Worm (Caenorhabditis elegans): Measurements from ENCODE around the gene F23H12.3.

- TF ChIP-seq ztf-11 (tag; optimal IDR thresholded peaks at IDR 0.05) (no peak), lin-15B (tag; optimal IDR thresholded peaks at IDR 0.05) (no peak), elt-2 (tag; optimal IDR thresholded peaks at IDR 0.05) (no peak), unc-62 (GFP tag; optimal IDR thresholded peaks at IDR 0.05) (no peak), ceh-82 (tag; optimal IDR thresholded peaks at IDR 0.05) (no peak), lin-39 (tag; optimal IDR thresholded peaks at IDR 0.05) (no peak), ztf-4 (tag; optimal IDR thresholded peaks at IDR 0.05) (no peak), ama-1 (optimal IDR thresholded peaks at IDR 0.05) (no peak), tbx-2 (tag; optimal IDR thresholded peaks at IDR 0.05) (no peak), egl-5 (tag; optimal IDR thresholded peaks at IDR 0.05) (no peak), nhr-76 (tag; optimal IDR thresholded peaks at IDR 0.05) (no peak), zag-1 (tag; optimal IDR thresholded peaks at IDR 0.05) (no peak), pqm-1 (tag; optimal IDR thresholded peaks at IDR 0.05) (no peak)
Observed at ce11 chrV:12310256-12310655, 34.7 kb upstream of the F23H12.3 start, which contains the start of gene hpo-30.

All from whole organism, L3 larva.